Fruit fly (Drosophila melanogaster): Measurements from ENCODE around the gene Npc2c.

Npc2c gene

dm6 chr3R:10097531-10098295, 37.7 kb downstream of the Npc2c start (continued):
- TF ChIP-seq dati (GFP tag; IDR thresholded peaks at IDR 0.05) (no peak), NFAT (GFP tag; IDR thresholded peaks at IDR 0.05) (peak; percentile 61), Dip2 (GFP tag; IDR thresholded peaks at IDR 0.05) (no peak), crp (GFP tag; optimal IDR thresholded peaks at IDR 0.05) (peak in 1 of 2 experiments; percentile 7), hkb (optimal IDR thresholded peaks at IDR 0.05) (no peak), hkb (GFP tag; IDR thresholded peaks at IDR 0.05) (peak; percentile 74), CG16813 (GFP tag; IDR thresholded peaks at IDR 0.05; ENCODE audit: partially characterized antibody) (no peak), pho (GFP tag; optimal IDR thresholded peaks at IDR 0.05) (peak; percentile 50), lov (optimal IDR thresholded peaks at IDR 0.05) (no peak), lov (GFP tag; IDR thresholded peaks at IDR 0.05) (no peak), Fer3 (tag; optimal IDR thresholded peaks at IDR 0.05) (peak; percentile 83), lab (GFP tag; optimal IDR thresholded peaks at IDR 0.05) (peak; percentile 86), so (GFP tag; IDR thresholded peaks at IDR 0.05) (peak; percentile 62; the same call in 1 of the 3 replicates), CG9932 (GFP tag; IDR thresholded peaks at IDR 0.05) (peak; percentile 71), CG6689 (GFP tag; IDR thresholded peaks at IDR 0.05) (peak; percentile 71), Myb (GFP tag; optimal IDR thresholded peaks at IDR 0.05) (peak; percentile 59), CG11456 (GFP tag; IDR thresholded peaks at IDR 0.05) (peak; percentile 69; the same call in 1 of the 3 replicates), Tbp (GFP tag; optimal IDR thresholded peaks at IDR 0.05) (no peak), CG33557 (GFP tag; optimal IDR thresholded peaks at IDR 0.05) (no peak), nerfin-2 (GFP tag; IDR thresholded peaks at IDR 0.05; ENCODE audit: partially characterized antibody) (no peak), CG8290 (GFP tag; optimal IDR thresholded peaks at IDR 0.05) (no peak), CG8290 (tag; optimal IDR thresholded peaks at IDR 0.05) (peak in 1 of 2 experiments; percentile 71), amos (GFP tag; IDR thresholded peaks at IDR 0.05; ENCODE audit: partially characterized antibody) (no peak; the same call in 1 of the 2 replicates), tll (GFP tag; optimal IDR thresholded peaks at IDR 0.05) (no peak), peb (GFP tag; IDR thresholded peaks at IDR 0.05) (no peak), CG14667 (GFP tag; IDR thresholded peaks at IDR 0.05) (peak; percentile 52; the same call in 1 of the 2 replicates), Dad (GFP tag; optimal IDR thresholded peaks at IDR 0.05) (no peak), CG11723 (GFP tag; optimal IDR thresholded peaks at IDR 0.05) (no peak), sna (GFP tag; IDR thresholded peaks at IDR 0.05; ENCODE audit: partially characterized antibody) (no peak), CG4730 (GFP tag; IDR thresholded peaks at IDR 0.05) (0 out of 2 replicates have a peak, but pooled peaks have one; percentile 17), trh (GFP tag; optimal IDR thresholded peaks at IDR 0.05) (peak; percentile 34), Doc3 (GFP tag; IDR thresholded peaks at IDR 0.05; ENCODE audit: partially characterized antibody) (no peak), CG10959 (GFP tag; IDR thresholded peaks at IDR 0.05) (no peak), Awh (GFP tag; IDR thresholded peaks at IDR 0.05) (no peak), fu2 (GFP tag; optimal IDR thresholded peaks at IDR 0.05) (peak; percentile 34), tap (tag; optimal IDR thresholded peaks at IDR 0.05) (peak; percentile 76), unpg (GFP tag; optimal IDR thresholded peaks at IDR 0.05) (peak; percentile 74), ewg (GFP tag; optimal IDR thresholded peaks at IDR 0.05) (peak; percentile 38), knrl (GFP tag; IDR thresholded peaks at IDR 0.05; ENCODE audit: partially characterized antibody) (no peak), CG15601 (tag; optimal IDR thresholded peaks at IDR 0.05) (peak; percentile 14), caup (GFP tag; optimal IDR thresholded peaks at IDR 0.05; ENCODE audit: severe bottlenecking) (peak; percentile 71), ftz-f1 (GFP tag; optimal IDR thresholded peaks at IDR 0.05) (no peak), CG32532 (GFP tag; IDR thresholded peaks at IDR 0.05) (peak; percentile 79), CG12155 (GFP tag; optimal IDR thresholded peaks at IDR 0.05) (peak; percentile 71), Atf3 (GFP tag; optimal IDR thresholded peaks at IDR 0.05) (peak; percentile 27), jigr1 (GFP tag; IDR thresholded peaks at IDR 0.05) (no peak), CG13123 (GFP tag; optimal IDR thresholded peaks at IDR 0.05) (no peak), Mad (GFP tag; optimal IDR thresholded peaks at IDR 0.05) (peak; percentile 39), CG8359 (GFP tag; optimal IDR thresholded peaks at IDR 0.05; ENCODE audit: borderline replicate concordance) (no peak), Ravus (GFP tag; IDR thresholded peaks at IDR 0.05) (no peak)

All from whole organism, embryonic.